Fruit fly (Drosophila melanogaster) S2 (cell line): ENCODE measurements around the gene CG13601.

Experiments used
- CG8478 ChIP-seq: fragments of >200 bp; optimal IDR thresholded peaks from 2 replicates; lab custom pipeline; 2018
- CTCF ChIP-seq, 2 experiments: fragments of >200 bp; optimal IDR thresholded peaks; 2 replicates each; lab custom pipeline; 2018

Gene CG13601

dm6 chr3R:23920874-23921539, 6.4 kb downstream of the CG13601 start:
- no peak for TF ChIP-seq CTCF (optimal IDR thresholded peaks at IDR 0.05; lab: Kevin White, UChicago)
- TF ChIP-seq CG8478, result no peak

dm6 chr3R:23920387-23920786, 7.0 kb downstream of the CG13601 start:
- TF ChIP-seq CTCF (optimal IDR thresholded peaks at IDR 0.05; lab: Kevin White, UChicago) (no peak), CG8478 (no peak)

dm6 chr3R:23919366-23919765, 8.1 kb downstream of the CG13601 start:
- TF ChIP-seq CG8478, result no peak
- no peak for TF ChIP-seq CTCF (optimal IDR thresholded peaks at IDR 0.05; lab: Kevin White, UChicago)

dm6 chr3R:23915967-23916366, 11.5 kb downstream of the CG13601 start:
- TF ChIP-seq CG8478 (no peak), CTCF (optimal IDR thresholded peaks at IDR 0.05; lab: Kevin White, UChicago) (no peak)

- no peak for TF ChIP-seq CTCF (optimal IDR thresholded peaks at IDR 0.05; lab: Kevin White, UChicago)
- TF ChIP-seq CG8478, result no peak
Measured at dm6 chr3R:23915042-23915428, 12.4 kb downstream of the CG13601 start.

dm6 chr3R:23914415-23915041, 12.9 kb downstream of the CG13601 start:
- TF ChIP-seq CG8478 (no peak), CTCF (optimal IDR thresholded peaks at IDR 0.05; lab: Kevin White, UChicago) (no peak)

- no peak for TF ChIP-seq CG8478
- TF ChIP-seq CTCF (optimal IDR thresholded peaks at IDR 0.05; lab: Kevin White, UChicago), result no peak
Measured at dm6 chr3R:23912349-23912748, 15.1 kb downstream of the CG13601 start.

- TF ChIP-seq CG8478, result no peak
- TF ChIP-seq CTCF (optimal IDR thresholded peaks at IDR 0.05; lab: Kevin White, UChicago), result no peak
Measured at dm6 chr3R:23911073-23911690, 16.3 kb downstream of the CG13601 start.

- TF ChIP-seq CTCF (optimal IDR thresholded peaks at IDR 0.05; lab: Kevin White, UChicago) (no peak), CG8478 (no peak)
Measured at dm6 chr3R:23910260-23910887, 17.1 kb downstream of the CG13601 start.

dm6 chr3R:23909347-23909862, 18.0 kb downstream of the CG13601 start:
- no peak for TF ChIP-seq CTCF (optimal IDR thresholded peaks at IDR 0.05; lab: Kevin White, UChicago)
- no peak for TF ChIP-seq CG8478

- no peak for TF ChIP-seq CG8478
- TF ChIP-seq CTCF (optimal IDR thresholded peaks at IDR 0.05; lab: Kevin White, UChicago), result no peak
Measured at dm6 chr3R:23903425-23903824, 24.0 kb downstream of the CG13601 start.

dm6 chr3R:23902557-23902956, 24.9 kb downstream of the CG13601 start:
- TF ChIP-seq CTCF (optimal IDR thresholded peaks at IDR 0.05; lab: Kevin White, UChicago) (peak; percentile 8 to 22), CG8478 (no peak)

- TF ChIP-seq CTCF (optimal IDR thresholded peaks at IDR 0.05; lab: Kevin White, UChicago) (no peak), CG8478 (no peak)
Measured at dm6 chr3R:23902034-23902433, 25.4 kb downstream of the CG13601 start.

- no peak for TF ChIP-seq CG8478
- TF ChIP-seq CTCF (optimal IDR thresholded peaks at IDR 0.05; lab: Kevin White, UChicago), result peak; percentile 57 to 65
Measured at dm6 chr3R:23900092-23900491, 27.3 kb downstream of the CG13601 start.

- no peak for TF ChIP-seq CTCF (optimal IDR thresholded peaks at IDR 0.05; lab: Kevin White, UChicago)
- TF ChIP-seq CG8478, result no peak
Measured at dm6 chr3R:23893460-23893859, 34.0 kb downstream of the CG13601 start, which contains the start of gene tbrd-1. TSS of gene tbrd-1 (minus strand) at chr3R:23893560.

- TF ChIP-seq CG8478, result no peak
- TF ChIP-seq CTCF (optimal IDR thresholded peaks at IDR 0.05; lab: Kevin White, UChicago), result peak; percentile 97 to 98
Measured at dm6 chr3R:23890886-23891285, 36.5 kb downstream of the CG13601 start, which contains the start of gene TfIIA-S. TSS of gene TfIIA-S (minus strand) at chr3R:23891060.
